Worm (Caenorhabditis elegans): ENCODE results near the gene lir-2.
A peak's percentile ranks its signal among the peaks of the same experiment; 100 is the strongest.

Gene lir-2

DNA sequence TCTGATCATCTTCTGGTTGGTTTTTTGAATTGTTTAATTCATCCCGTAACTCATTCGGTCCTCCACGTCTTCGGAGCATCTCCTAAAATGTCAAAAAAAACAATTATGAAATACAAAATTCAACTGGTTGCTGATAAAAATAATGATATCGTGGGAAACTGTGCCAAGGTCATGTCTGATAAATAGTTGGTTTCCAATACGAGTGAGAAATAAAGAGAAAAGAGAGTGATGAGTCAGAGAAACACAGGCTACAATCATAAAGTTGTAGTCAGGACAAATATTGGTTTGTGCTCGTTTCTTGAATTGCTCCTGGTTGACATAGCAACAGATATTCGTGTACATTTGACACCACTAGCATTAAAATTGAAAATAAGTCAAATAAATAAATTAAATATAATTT lies 38.1 kb downstream of the lir-2 start, which contains the start of gene B0495.7:
B0495.7 (minus strand) TSS at position 82 of the 400 bp plus-strand sequence.
- TF ChIP-seq ceh-16 (tag; optimal IDR thresholded peaks at IDR 0.05) (no peak), ztf-4 (tag; optimal IDR thresholded peaks at IDR 0.05) (no peak), unc-55 (GFP tag; optimal IDR thresholded peaks at IDR 0.05) (no peak), blmp-1 (tag; optimal IDR thresholded peaks at IDR 0.05; ENCODE audit: insufficient read depth) (no peak), nhr-10 (tag; optimal IDR thresholded peaks at IDR 0.05) (no peak), ztf-1 (GFP tag; conservative IDR thresholded peaks at IDR 0.05) (no peak), lin-13 (GFP tag; optimal IDR thresholded peaks at IDR 0.05) (no peak), ztf-11 (tag; optimal IDR thresholded peaks at IDR 0.05) (no peak), nhr-21 (tag; optimal IDR thresholded peaks at IDR 0.05) (no peak), fos-1 (tag; optimal IDR thresholded peaks at IDR 0.05) (peak; percentile 94), lin-11 (tag; optimal IDR thresholded peaks at IDR 0.05) (no peak), nhr-6 (tag; optimal IDR thresholded peaks at IDR 0.05) (no peak), C34F6.9 (tag; optimal IDR thresholded peaks at IDR 0.05) (peak; percentile 6), unc-39 (tag; optimal IDR thresholded peaks at IDR 0.05) (no peak), dmd-4 (tag; optimal IDR thresholded peaks at IDR 0.05) (no peak), nhr-237 (tag; optimal IDR thresholded peaks at IDR 0.05) (no peak), aly-2 (tag; optimal IDR thresholded peaks at IDR 0.05) (no peak), gmeb-1 (tag; optimal IDR thresholded peaks at IDR 0.05) (peak; percentile 6), elt-1 (tag; optimal IDR thresholded peaks at IDR 0.05) (no peak), skn-1 (tag; optimal IDR thresholded peaks at IDR 0.05) (no peak), egl-27 (tag; optimal IDR thresholded peaks at IDR 0.05) (no peak), mab-5 (tag; optimal IDR thresholded peaks at IDR 0.05) (no peak)

DNA sequence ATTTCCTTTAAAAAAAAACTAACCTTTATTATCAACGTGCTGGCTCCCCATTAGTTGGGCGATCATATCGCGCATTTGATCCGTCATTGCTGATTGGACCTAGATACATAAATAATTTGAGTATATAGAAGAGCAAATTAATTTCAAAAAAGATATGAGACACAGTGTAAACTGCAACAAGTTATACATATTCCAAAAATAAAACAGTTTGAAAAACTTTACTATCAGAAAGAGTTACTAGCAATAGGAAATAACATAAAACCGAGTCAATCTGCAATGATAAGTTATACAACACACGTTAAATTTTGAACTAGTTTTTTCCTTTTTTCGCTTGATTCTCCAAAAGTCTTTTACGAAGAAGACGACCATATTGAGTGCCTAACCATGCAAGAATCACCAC lies 40.3 kb downstream of the lir-2 start, which contains the start of gene luc-7L:
luc-7L (minus strand) TSS at position 101 of the 400 bp plus-strand sequence.
- TF ChIP-seq dmd-4 (tag; optimal IDR thresholded peaks at IDR 0.05) (no peak), ztf-4 (tag; optimal IDR thresholded peaks at IDR 0.05) (no peak), nhr-11 (tag; optimal IDR thresholded peaks at IDR 0.05) (no peak), ztf-11 (tag; optimal IDR thresholded peaks at IDR 0.05) (no peak), unc-62 (GFP tag; optimal IDR thresholded peaks at IDR 0.05) (no peak), F13H6.1 (tag; optimal IDR thresholded peaks at IDR 0.05) (no peak), crh-2 (tag; optimal IDR thresholded peaks at IDR 0.05) (no peak), ztf-1 (GFP tag; conservative IDR thresholded peaks at IDR 0.05) (no peak), nhr-12 (tag; optimal IDR thresholded peaks at IDR 0.05) (no peak)

DNA sequence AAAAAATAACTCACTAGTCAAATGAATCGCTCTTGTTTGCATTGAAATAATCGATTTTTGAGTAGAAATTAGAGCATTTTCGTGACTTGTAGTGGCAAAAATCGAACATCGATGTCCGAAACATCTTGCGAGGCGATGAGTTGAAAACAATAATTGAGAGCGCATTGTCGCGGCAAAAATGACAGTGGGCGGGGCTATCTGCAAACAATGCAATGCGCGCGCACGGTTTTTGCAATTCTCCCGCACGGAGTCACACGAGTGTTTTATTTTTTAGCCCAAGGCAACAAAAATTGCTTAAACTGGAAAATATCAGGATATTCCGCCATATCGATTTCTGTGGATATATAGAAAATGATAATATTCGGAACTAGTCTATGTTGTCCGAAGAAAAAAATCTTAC lies 41.5 kb downstream of the lir-2 start, which contains the start of gene B0495.9:
B0495.9 (minus strand) TSS at position 171 of the 400 bp plus-strand sequence.
- TF ChIP-seq nhr-11 (tag; optimal IDR thresholded peaks at IDR 0.05), result peak; percentile 33
- peak; percentile 44 for TF ChIP-seq C34F6.9 (tag; optimal IDR thresholded peaks at IDR 0.05)
- TF ChIP-seq unc-62 (GFP tag; optimal IDR thresholded peaks at IDR 0.05), result no peak
- TF ChIP-seq unc-55 (GFP tag; optimal IDR thresholded peaks at IDR 0.05), result peak; percentile 68
- peak; percentile 7 for TF ChIP-seq sem-4 (tag; optimal IDR thresholded peaks at IDR 0.05)
- peak; percentile 13 to 65 for TF ChIP-seq lsy-2 (tag; optimal IDR thresholded peaks at IDR 0.05)
- no peak for TF ChIP-seq snpc-4 (tag; optimal IDR thresholded peaks at IDR 0.05)
- TF ChIP-seq sma-9 (GFP tag; optimal IDR thresholded peaks at IDR 0.05), result peak; percentile 14
- TF ChIP-seq sma-9 (tag; optimal IDR thresholded peaks at IDR 0.05), result no peak
- no peak for TF ChIP-seq elt-1 (tag; optimal IDR thresholded peaks at IDR 0.05)
- peak; percentile 19 for TF ChIP-seq egl-27 (tag; optimal IDR thresholded peaks at IDR 0.05)
- TF ChIP-seq F13H6.1 (tag; optimal IDR thresholded peaks at IDR 0.05), result peak; percentile 51
- no peak for TF ChIP-seq ZK546.5 (tag; optimal IDR thresholded peaks at IDR 0.05)
- peak; percentile 63 for TF ChIP-seq nhr-129 (tag; optimal IDR thresholded peaks at IDR 0.05)
- peak; percentile 31 for TF ChIP-seq lin-11 (tag; optimal IDR thresholded peaks at IDR 0.05)

DNA sequence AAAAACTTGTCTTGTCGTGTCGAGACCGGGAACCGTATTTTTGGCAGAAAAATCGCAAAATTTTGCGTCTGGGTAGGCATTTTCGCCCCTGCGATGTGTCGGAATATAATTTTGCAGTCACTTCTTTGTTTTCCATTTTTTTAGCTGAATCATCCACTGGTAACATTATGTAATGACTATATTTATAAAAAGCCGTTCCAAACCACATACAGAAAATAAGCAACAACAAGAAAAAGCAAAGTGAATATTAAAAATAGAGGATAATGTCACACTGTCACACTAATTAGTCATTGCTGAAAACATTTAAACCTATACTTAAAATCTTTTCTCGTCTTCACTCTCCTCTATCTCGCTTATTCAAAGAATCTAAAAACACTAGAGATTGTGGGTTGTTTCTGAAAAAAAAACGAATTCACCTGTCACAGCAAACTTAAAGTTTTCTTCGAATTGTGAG lies 42.3 kb downstream of the lir-2 start, which contains the start of gene sre-1:
sre-1 (plus strand) TSS at position 404 of the 454 bp plus-strand sequence.
- TF ChIP-seq ztf-11 (tag; optimal IDR thresholded peaks at IDR 0.05), result no peak
- TF ChIP-seq lsy-2 (tag; optimal IDR thresholded peaks at IDR 0.05), result no peak
- TF ChIP-seq crh-2 (tag; optimal IDR thresholded peaks at IDR 0.05), result no peak
- TF ChIP-seq F13H6.1 (tag; optimal IDR thresholded peaks at IDR 0.05), result no peak
- no peak for TF ChIP-seq ceh-16 (tag; optimal IDR thresholded peaks at IDR 0.05)
- TF ChIP-seq aly-2 (tag; optimal IDR thresholded peaks at IDR 0.05), result no peak
- TF ChIP-seq nhr-21 (tag; optimal IDR thresholded peaks at IDR 0.05), result no peak
- no peak for TF ChIP-seq nhr-6 (tag; optimal IDR thresholded peaks at IDR 0.05)
- no peak for TF ChIP-seq peb-1 (tag; optimal IDR thresholded peaks at IDR 0.05)
- TF ChIP-seq sem-4 (tag; optimal IDR thresholded peaks at IDR 0.05), result no peak
- no peak for TF ChIP-seq snpc-4 (tag; optimal IDR thresholded peaks at IDR 0.05)
